Worm (Caenorhabditis elegans) whole organism, L2 larva: ENCODE results near the gene nas-39.

Experiments used
- C34F6.9 ChIP-seq: fragments of 150-350 bp; optimal IDR thresholded peaks from 2 replicates; lab custom pipeline; 2014; ENCODE audit warnings: missing biosample characterization, missing genetic modification characterization
- F13H6.1 ChIP-seq: sonication (generic microtip); optimal IDR thresholded peaks from 2 replicates; lab custom pipeline; 2016; ENCODE audit warnings: missing genetic modification characterization, missing compliant biosample characterization
- Y55F3AM.14 ChIP-seq: fragments of 200-800 bp; sonication (Bioruptor generic); optimal IDR thresholded peaks from 2 replicates; lab custom pipeline; 2018; ENCODE audit warnings: mild to moderate bottlenecking, missing genetic modification characterization, missing compliant biosample characterization
- alr-1 ChIP-seq: fragments of 150-350 bp; optimal IDR thresholded peaks from 2 replicates; lab custom pipeline; 2014; ENCODE audit warnings: missing biosample characterization, missing genetic modification characterization
- blmp-1 ChIP-seq: sonication (generic microtip); optimal IDR thresholded peaks from 2 replicates; lab custom pipeline; 2017; ENCODE audit warnings: missing genetic modification characterization, mild to moderate bottlenecking, missing compliant biosample characterization, antibody characterized with exemption, moderate library complexity; ENCODE audit not compliant: insufficient read depth
- ceh-16 ChIP-seq: fragments of 150-350 bp; optimal IDR thresholded peaks from 2 replicates; lab custom pipeline; 2014; ENCODE audit warnings: missing biosample characterization, missing genetic modification characterization
- ceh-82 ChIP-seq: fragments of 150-350 bp; optimal IDR thresholded peaks from 2 replicates; lab custom pipeline; 2014; ENCODE audit warnings: missing biosample characterization, missing genetic modification characterization
- crh-2 ChIP-seq: sonication (generic microtip); optimal IDR thresholded peaks from 2 replicates; lab custom pipeline; 2017; ENCODE audit warnings: missing biosample characterization, missing genetic modification characterization
- dmd-4 ChIP-seq: sonication (generic microtip); optimal IDR thresholded peaks from 2 replicates; lab custom pipeline; 2017; ENCODE audit warnings: missing biosample characterization, missing genetic modification characterization
- egl-27 ChIP-seq: sonication (generic microtip); optimal IDR thresholded peaks from 3 replicates; lab custom pipeline; 2017; ENCODE audit warnings: missing biosample characterization, missing genetic modification reagents, missing genetic modification characterization
- elt-3 ChIP-seq: sonication (generic microtip); optimal IDR thresholded peaks from 2 replicates; lab custom pipeline; 2017; ENCODE audit warnings: missing biosample characterization, missing genetic modification characterization
- fos-1 ChIP-seq: fragments of 150-350 bp; optimal IDR thresholded peaks from 2 replicates; lab custom pipeline; 2014; ENCODE audit warnings: missing biosample characterization, missing genetic modification characterization
- gmeb-1 ChIP-seq: fragments of 150-350 bp; optimal IDR thresholded peaks from 2 replicates; lab custom pipeline; 2014; ENCODE audit warnings: missing biosample characterization, missing genetic modification characterization
- lin-13 ChIP-seq: fragments of 150-350 bp; optimal IDR thresholded peaks from 2 replicates; lab custom pipeline; 2014; ENCODE audit warnings: missing biosample characterization, missing genetic modification reagents, missing genetic modification characterization
- mab-5 ChIP-seq: fragments of 150-350 bp; optimal IDR thresholded peaks from 2 replicates; lab custom pipeline; 2014; ENCODE audit warnings: missing biosample characterization, missing genetic modification characterization
- mdl-1 ChIP-seq, 2 experiments: fragments of 150-350 bp in 1 of 2; sonication (generic microtip) in 1 of 2; optimal IDR thresholded peaks; 2 replicates each; lab custom pipeline; 2017; ENCODE audit warnings: missing biosample characterization in 2 of 2, missing genetic modification characterization in 2 of 2
- nhr-10 ChIP-seq: sonication (generic microtip); optimal IDR thresholded peaks from 2 replicates; lab custom pipeline; 2017; ENCODE audit warnings: missing biosample characterization, missing genetic modification characterization
- nhr-11 ChIP-seq: fragments of 150-350 bp; optimal IDR thresholded peaks from 2 replicates; lab custom pipeline; 2014; ENCODE audit warnings: missing biosample characterization, missing genetic modification characterization
- nhr-12 ChIP-seq: fragments of 150-350 bp; optimal IDR thresholded peaks from 2 replicates; lab custom pipeline; 2014; ENCODE audit warnings: missing biosample characterization, missing genetic modification characterization
- nhr-129 ChIP-seq: fragments of 150-350 bp; optimal IDR thresholded peaks from 2 replicates; lab custom pipeline; 2014; ENCODE audit warnings: missing biosample characterization, missing genetic modification characterization
- nhr-21 ChIP-seq: fragments of 150-350 bp; optimal IDR thresholded peaks from 2 replicates; lab custom pipeline; 2014; ENCODE audit warnings: missing biosample characterization, missing genetic modification characterization
- nhr-23 ChIP-seq: fragments of 150-350 bp; optimal IDR thresholded peaks from 2 replicates; lab custom pipeline; 2014; ENCODE audit warnings: missing biosample characterization, missing genetic modification reagents, missing genetic modification characterization
- nhr-237 ChIP-seq: fragments of 150-350 bp; optimal IDR thresholded peaks from 2 replicates; lab custom pipeline; 2014; ENCODE audit warnings: missing biosample characterization, missing genetic modification characterization
- nhr-25 ChIP-seq: fragments of 150-350 bp; sonication (generic microtip); optimal IDR thresholded peaks from 3 replicates; lab custom pipeline; 2014; ENCODE audit warnings: missing biosample characterization, missing genetic modification characterization
- nhr-6 ChIP-seq: fragments of 150-350 bp; optimal IDR thresholded peaks from 2 replicates; lab custom pipeline; 2014; ENCODE audit warnings: missing biosample characterization, missing genetic modification characterization
- nhr-77 ChIP-seq: fragments of 150-350 bp; optimal IDR thresholded peaks from 2 replicates; lab custom pipeline; 2014; ENCODE audit warnings: missing biosample characterization, missing genetic modification characterization
- skn-1 ChIP-seq: sonication (generic microtip); optimal IDR thresholded peaks from 2 replicates; lab custom pipeline; 2017; ENCODE audit warnings: missing biosample characterization, missing genetic modification characterization
- sma-9 ChIP-seq, 2 experiments: fragments of 150-350 bp in 1 of 2; sonication (generic microtip) in 1 of 2; optimal IDR thresholded peaks; 2 replicates each; lab custom pipeline; 2014 to 2016; ENCODE audit warnings: missing genetic modification characterization in 2 of 2, mild to moderate bottlenecking in 1 of 2, missing biosample characterization in 1 of 2, missing compliant biosample characterization in 1 of 2, missing genetic modification reagents in 1 of 2, moderate library complexity in 1 of 2
- unc-39 ChIP-seq: fragments of 150-350 bp; optimal IDR thresholded peaks from 2 replicates; lab custom pipeline; 2014; ENCODE audit warnings: missing biosample characterization, missing genetic modification characterization
- unc-55 ChIP-seq: fragments of 150-350 bp; sonication (generic microtip); optimal IDR thresholded peaks from 3 replicates; lab custom pipeline; 2014; ENCODE audit warnings: missing biosample characterization, missing genetic modification reagents, missing genetic modification characterization
- unc-62 ChIP-seq: fragments of 150-350 bp; optimal IDR thresholded peaks from 2 replicates; lab custom pipeline; 2014; ENCODE audit warnings: missing biosample characterization, missing genetic modification reagents, missing genetic modification characterization
- zag-1 ChIP-seq: fragments of 150-350 bp; optimal IDR thresholded peaks from 2 replicates; lab custom pipeline; 2014; ENCODE audit warnings: missing biosample characterization, missing genetic modification characterization
- ztf-1 ChIP-seq: fragments of 200-800 bp; sonication (Bioruptor generic); conservative IDR thresholded peaks from 2 replicates; pipeline ENCODE4 v1.3.6; 2022; ENCODE audit warnings: missing genetic modification characterization, missing compliant biosample characterization
- ztf-4 ChIP-seq: fragments of 150-350 bp; optimal IDR thresholded peaks from 2 replicates; lab custom pipeline; 2014; ENCODE audit warnings: missing biosample characterization, missing genetic modification characterization

nas-39 gene

DNA sequence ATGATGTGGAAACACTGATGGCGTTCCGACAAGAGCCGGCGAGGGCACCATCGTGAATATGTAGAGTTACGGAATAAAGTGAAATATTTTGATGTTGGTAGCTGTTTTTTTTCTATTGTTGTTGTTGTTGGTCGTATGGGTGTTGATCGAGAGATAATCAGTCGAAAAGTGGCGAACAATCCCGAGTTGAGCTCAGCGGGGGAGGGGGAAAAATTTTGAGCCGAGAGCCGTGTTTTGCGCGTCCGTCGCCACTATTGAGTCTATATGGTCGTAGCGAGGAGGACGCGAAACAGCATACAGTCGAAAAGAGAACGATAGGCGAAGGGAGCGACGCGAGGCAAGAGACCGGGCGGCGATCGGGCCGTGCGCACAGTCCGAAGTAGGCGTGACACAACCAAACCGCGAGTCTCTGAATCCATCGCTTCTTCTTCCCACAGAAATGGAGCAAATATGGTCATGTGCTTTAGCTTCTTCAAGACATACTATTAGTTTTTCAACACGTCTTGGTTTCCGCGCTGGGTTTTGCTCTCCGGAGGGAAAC lies 39.9 kb upstream of the nas-39 start, which contains the start of gene eat-17:
Gene eat-17 (minus strand): TSS at position 51 of the 541 bp plus-strand sequence.
- no peak for TF ChIP-seq ceh-16
- TF ChIP-seq elt-3 = no peak
- no peak for TF ChIP-seq nhr-77
- no peak for TF ChIP-seq blmp-1 (tag; lab: Kevin White, UChicago)
- no peak for TF ChIP-seq fos-1 (tag; lab: Kevin White, UChicago)
- TF ChIP-seq nhr-25 (tag; lab: Kevin White, UChicago) = no peak
- no peak for TF ChIP-seq egl-27 (tag; lab: Kevin White, UChicago)
- no peak for TF ChIP-seq unc-55 (GFP tag; lab: Kevin White, UChicago)
- TF ChIP-seq nhr-12 (tag; lab: Kevin White, UChicago) = no peak
- TF ChIP-seq F13H6.1 (tag; lab: Kevin White, UChicago) = no peak

DNA sequence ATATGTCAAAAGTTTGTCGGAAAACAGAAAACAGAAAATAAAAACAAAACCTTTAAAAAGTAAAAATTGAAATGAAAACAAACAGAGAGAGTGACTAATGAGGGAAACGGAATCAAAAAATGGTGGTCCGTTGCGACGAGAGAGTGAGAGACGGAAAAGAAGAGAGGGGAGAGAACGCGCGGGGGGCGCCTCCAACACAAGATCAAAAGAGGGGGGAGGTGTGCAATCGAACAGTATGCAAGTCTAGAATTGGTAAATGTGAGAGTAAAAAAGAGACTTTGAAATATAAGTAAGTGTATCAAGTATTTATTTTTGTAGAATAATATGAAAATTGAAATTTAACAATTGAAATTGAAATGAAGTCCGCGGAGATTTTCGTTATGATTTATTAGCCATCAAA lies 38.3 kb upstream of the nas-39 start:
- TF ChIP-seq mdl-1 (tag; optimal IDR thresholded peaks at IDR 0.05; lab: Kevin White, UChicago) (no peak), unc-39 (tag; lab: Kevin White, UChicago) (no peak), C34F6.9 (tag; lab: Kevin White, UChicago) (no peak), nhr-10 (tag; lab: Kevin White, UChicago) (no peak), blmp-1 (tag; lab: Kevin White, UChicago) (no peak), skn-1 (tag; lab: Kevin White, UChicago) (no peak), ztf-1 (GFP tag; lab: Robert Waterston, UW) (no peak), nhr-237 (tag; lab: Kevin White, UChicago) (no peak)

ce11 chrX:16432143-16432542 lies 24.6 kb upstream of the nas-39 start, which contains the start of gene F38E9.6:
Gene F38E9.6, plus strand, starts transcription at chrX:16432443.
- TF ChIP-seq nhr-25 (tag; lab: Kevin White, UChicago) (no peak), crh-2 (tag; lab: Kevin White, UChicago) (no peak), mdl-1 (tag; optimal IDR thresholded peaks at IDR 0.05; lab: Kevin White, UChicago) (no peak), zag-1 (tag; lab: Kevin White, UChicago) (no peak), gmeb-1 (tag; lab: Kevin White, UChicago) (no peak), unc-62 (GFP tag; lab: Kevin White, UChicago) (no peak), nhr-23 (tag; lab: Kevin White, UChicago) (no peak), ceh-82 (tag; lab: Kevin White, UChicago) (no peak), nhr-77 (no peak), nhr-6 (no peak), ceh-16 (no peak), fos-1 (tag; lab: Kevin White, UChicago) (no peak), mab-5 (tag; lab: Kevin White, UChicago) (no peak), alr-1 (no peak), nhr-21 (tag; lab: Kevin White, UChicago) (no peak), Y55F3AM.14 (GFP tag; lab: Kevin White, UChicago) (no peak)

DNA sequence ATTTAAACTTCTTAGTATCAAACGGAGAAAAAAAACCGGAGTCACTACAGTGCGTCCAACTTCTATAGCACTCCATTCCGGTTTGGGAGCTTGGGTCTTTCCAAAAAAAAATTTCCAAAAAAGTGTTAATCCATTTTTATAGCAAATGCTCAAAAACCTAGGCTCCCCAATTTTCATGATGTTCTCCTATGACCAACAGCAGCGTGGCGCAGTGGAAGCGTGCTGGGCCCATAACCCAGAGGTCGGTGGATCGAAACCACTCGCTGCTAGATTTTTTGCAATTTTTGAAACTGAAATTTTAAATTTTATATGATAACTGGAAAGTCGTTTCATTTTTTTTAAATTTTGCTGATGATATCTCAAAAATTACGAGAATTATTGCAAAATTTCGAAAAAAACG lies 15.8 kb upstream of the nas-39 start:
- TF ChIP-seq sma-9 (GFP tag; optimal IDR thresholded peaks at IDR 0.05; lab: Kevin White, UChicago) = no peak
- no peak for TF ChIP-seq sma-9 (tag; optimal IDR thresholded peaks at IDR 0.05; lab: Kevin White, UChicago)
- TF ChIP-seq nhr-11 = no peak
- no peak for TF ChIP-seq egl-27 (tag; lab: Kevin White, UChicago)
- no peak for TF ChIP-seq fos-1 (tag; lab: Kevin White, UChicago)
- TF ChIP-seq nhr-237 (tag; lab: Kevin White, UChicago) = no peak
- no peak for TF ChIP-seq nhr-10 (tag; lab: Kevin White, UChicago)
- TF ChIP-seq nhr-129 (tag; lab: Kevin White, UChicago) = no peak
- TF ChIP-seq unc-55 (GFP tag; lab: Kevin White, UChicago) = no peak
- TF ChIP-seq nhr-25 (tag; lab: Kevin White, UChicago) = no peak
- TF ChIP-seq ceh-82 (tag; lab: Kevin White, UChicago) = no peak
- no peak for TF ChIP-seq ztf-4 (tag; lab: Kevin White, UChicago)
- TF ChIP-seq lin-13 (GFP tag; lab: Kevin White, UChicago) = no peak
- no peak for TF ChIP-seq dmd-4
- no peak for TF ChIP-seq nhr-77
- TF ChIP-seq, all 48 proteins: peak for 0
